Fruit fly (Drosophila melanogaster) whole organism, embryonic: Measurements from ENCODE around the gene CG31898.

Source experiments
- ATbp ChIP-seq: fragments of 200-800 bp; sonication (Bioruptor generic); optimal IDR thresholded peaks from 2 replicates; lab custom pipeline; 2017; ENCODE audit warnings: missing biosample characterization, mild to moderate bottlenecking, missing genetic modification characterization, missing genetic modification reagents
- Abd-B ChIP-seq: fragments of 200-800 bp; sonication (Bioruptor generic); optimal IDR thresholded peaks from 2 replicates; lab custom pipeline; 2018; ENCODE audit warnings: missing biosample characterization, mild to moderate bottlenecking, missing genetic modification characterization, moderate library complexity
- Bteb2 ChIP-seq: fragments of 200-800 bp; sonication (Bioruptor generic); optimal IDR thresholded peaks from 2 replicates; lab custom pipeline; 2016; ENCODE audit warnings: missing biosample characterization, missing genetic modification characterization
- CG12071 ChIP-seq: fragments of 200-800 bp; sonication (Bioruptor generic); optimal IDR thresholded peaks from 3 replicates; lab custom pipeline; 2018; ENCODE audit warnings: missing biosample characterization, mild to moderate bottlenecking, missing genetic modification characterization
- CG12659 ChIP-seq: fragments of 200-800 bp; sonication (Bioruptor generic); optimal IDR thresholded peaks from 3 replicates; lab custom pipeline; 2017; ENCODE audit warnings: mild to moderate bottlenecking, missing biosample characterization, missing genetic modification reagents, missing genetic modification characterization
- CG13296 ChIP-seq: fragments of 200-800 bp; sonication (Bioruptor generic); optimal IDR thresholded peaks from 3 replicates; lab custom pipeline; 2018; ENCODE audit warnings: missing biosample characterization, mild to moderate bottlenecking, missing genetic modification characterization
- CG14667 ChIP-seq: fragments of 200-800 bp; sonication (Bioruptor generic); IDR thresholded peaks from 2 replicates; pipeline ENCODE4 v1.3.6; 2022; ENCODE audit warnings: missing biosample characterization, missing genetic modification characterization
- CG15073 ChIP-seq: fragments of 200-800 bp; sonication (Bioruptor generic); optimal IDR thresholded peaks from 2 replicates; lab custom pipeline; 2016; ENCODE audit warnings: missing biosample characterization, missing genetic modification characterization
- CG1647 ChIP-seq: fragments of 200-800 bp; sonication (Bioruptor generic); optimal IDR thresholded peaks from 3 replicates; lab custom pipeline; 2016; ENCODE audit warnings: missing biosample characterization, missing genetic modification characterization
- CG16779 ChIP-seq: fragments of 200-800 bp; sonication (Bioruptor generic); IDR thresholded peaks from 2 replicates; pipeline ENCODE4 v1.3.6; 2022; ENCODE audit warnings: missing biosample characterization, missing genetic modification characterization
- CG16863 ChIP-seq: fragments of 200-800 bp; sonication (Bioruptor generic); optimal IDR thresholded peaks from 3 replicates; lab custom pipeline; 2016; ENCODE audit warnings: missing biosample characterization, missing genetic modification characterization
- CG17802 ChIP-seq: fragments of 200-800 bp; sonication (Bioruptor generic); optimal IDR thresholded peaks from 2 replicates; lab custom pipeline; 2018; ENCODE audit warnings: missing biosample characterization, mild to moderate bottlenecking, missing genetic modification characterization, moderate library complexity
- CG18011 ChIP-seq: fragments of 200-800 bp; sonication (Bioruptor generic); optimal IDR thresholded peaks from 2 replicates; lab custom pipeline; 2017; ENCODE audit warnings: missing biosample characterization, missing genetic modification characterization, mild to moderate bottlenecking, moderate library complexity, missing genotype
- CG2678 ChIP-seq: fragments of 200-800 bp; sonication (Bioruptor generic); optimal IDR thresholded peaks from 3 replicates; lab custom pipeline; 2019; ENCODE audit warnings: missing biosample characterization, mild to moderate bottlenecking, missing genetic modification characterization, moderate library complexity
- CG3065 ChIP-seq: fragments of 200-800 bp; sonication (Bioruptor generic); optimal IDR thresholded peaks from 2 replicates; lab custom pipeline; 2016; ENCODE audit warnings: missing biosample characterization, missing genetic modification characterization
- CG31441 ChIP-seq: fragments of 200-800 bp; sonication (Bioruptor generic); IDR thresholded peaks from 2 replicates; pipeline ENCODE4 v1.3.6; 2022; ENCODE audit warnings: missing biosample characterization, missing genetic modification characterization
- CG32772 ChIP-seq: fragments of 200-800 bp; sonication (Bioruptor generic); IDR thresholded peaks from 2 replicates; pipeline ENCODE4 v1.3.6; 2022; ENCODE audit warnings: missing biosample characterization, missing genetic modification characterization
- CG33213 ChIP-seq: fragments of 200-800 bp; sonication (Bioruptor generic); optimal IDR thresholded peaks from 3 replicates; lab custom pipeline; 2016; ENCODE audit warnings: missing biosample characterization, missing genetic modification characterization
- CG5953 ChIP-seq: fragments of 200-800 bp; sonication (Bioruptor generic); IDR thresholded peaks from 2 replicates; pipeline ENCODE4 v1.3.6; 2022; ENCODE audit warnings: missing biosample characterization, missing genetic modification characterization
- CG6689 ChIP-seq: fragments of 200-800 bp; sonication (Bioruptor generic); IDR thresholded peaks from 2 replicates; pipeline ENCODE4 v1.3.6; 2022; ENCODE audit warnings: missing biosample characterization, missing genetic modification characterization
- CG7928 ChIP-seq: fragments of 200-800 bp; sonication (Bioruptor generic); optimal IDR thresholded peaks from 2 replicates; lab custom pipeline; 2017; ENCODE audit warnings: missing biosample characterization, mild to moderate bottlenecking, missing genetic modification characterization
- CG8388 ChIP-seq: fragments of 200-800 bp; sonication (Bioruptor generic); optimal IDR thresholded peaks from 2 replicates; lab custom pipeline; 2019; ENCODE audit warnings: missing biosample characterization, mild to moderate bottlenecking, missing genetic modification characterization, moderate library complexity
- CG9437 ChIP-seq: fragments of 200-800 bp; sonication (Bioruptor generic); optimal IDR thresholded peaks from 2 replicates; lab custom pipeline; 2018; ENCODE audit warnings: missing biosample characterization, mild to moderate bottlenecking, missing genetic modification characterization
- Camta ChIP-seq: fragments of 200-800 bp; sonication (Bioruptor generic); optimal IDR thresholded peaks from 2 replicates; lab custom pipeline; 2016; ENCODE audit warnings: missing biosample characterization, missing genetic modification characterization
- Drgx ChIP-seq: fragments of 200-800 bp; sonication (Bioruptor generic); IDR thresholded peaks from 2 replicates; pipeline ENCODE4 v1.3.6; 2022; ENCODE audit warnings: missing biosample characterization, missing genetic modification characterization
- Elba2 ChIP-seq: fragments of 200-800 bp; sonication (Bioruptor generic); optimal IDR thresholded peaks from 3 replicates; lab custom pipeline; 2016; ENCODE audit warnings: missing biosample characterization, missing genetic modification characterization
- H15 ChIP-seq: fragments of 200-800 bp; sonication (Bioruptor generic); IDR thresholded peaks from 3 replicates; pipeline ENCODE4 v1.3.6; 2022; ENCODE audit warnings: missing biosample characterization, missing genetic modification characterization
- HLH54F ChIP-seq: fragments of 200-800 bp; sonication (Bioruptor generic); optimal IDR thresholded peaks from 3 replicates; lab custom pipeline; 2016; ENCODE audit warnings: missing biosample characterization, missing genetic modification characterization
- Hmr ChIP-seq: fragments of 200-800 bp; sonication (Bioruptor generic); optimal IDR thresholded peaks from 3 replicates; lab custom pipeline; 2017; ENCODE audit warnings: mild to moderate bottlenecking, missing biosample characterization, missing genetic modification reagents, missing genetic modification characterization
- MBD-R2 ChIP-seq: fragments of 200-800 bp; sonication (Bioruptor generic); IDR thresholded peaks from 2 replicates; pipeline ENCODE4 v1.3.6; 2022; ENCODE audit warnings: missing biosample characterization, missing genetic modification characterization
- Ptx1 ChIP-seq: fragments of 200-800 bp; sonication (Bioruptor generic); IDR thresholded peaks from 2 replicates; pipeline ENCODE4 v1.3.6; 2022; ENCODE audit warnings: missing biosample characterization, missing genetic modification characterization
- Rx ChIP-seq: fragments of 200-800 bp; sonication (Bioruptor generic); IDR thresholded peaks from 2 replicates; pipeline ENCODE4 v1.3.6; 2022; ENCODE audit warnings: missing biosample characterization, missing genetic modification characterization
- Usf ChIP-seq: fragments of 200-800 bp; sonication (Bioruptor generic); optimal IDR thresholded peaks from 2 replicates; lab custom pipeline; 2017; ENCODE audit warnings: missing genotype, missing biosample characterization, missing genetic modification characterization
- ara ChIP-seq: fragments of 200-800 bp; sonication (Bioruptor generic); IDR thresholded peaks from 2 replicates; pipeline ENCODE4 v1.3.6; 2022; ENCODE audit warnings: missing biosample characterization, missing genetic modification characterization
- chif ChIP-seq, 2 experiments: fragments of 200-800 bp; sonication (Bioruptor generic); optimal IDR thresholded peaks; 3 replicates each; lab custom pipeline; 2016; ENCODE audit warnings: missing biosample characterization in 2 of 2, missing genetic modification characterization in 2 of 2
- crp ChIP-seq, 2 experiments: fragments of 200-800 bp; sonication (Bioruptor generic); optimal IDR thresholded peaks; 2 replicates in 1 of 2; 3 replicates in 1 of 2; lab custom pipeline; 2017; ENCODE audit warnings: missing biosample characterization in 2 of 2, missing genetic modification characterization in 2 of 2, mild to moderate bottlenecking in 1 of 2, moderate library complexity in 1 of 2
- da ChIP-seq: fragments of 200-800 bp; sonication (Bioruptor generic); optimal IDR thresholded peaks from 2 replicates; lab custom pipeline; 2016; ENCODE audit warnings: missing biosample characterization, missing genetic modification characterization
- dmrt11E ChIP-seq: fragments of 200-800 bp; sonication (Bioruptor generic); optimal IDR thresholded peaks from 3 replicates; lab custom pipeline; 2018; ENCODE audit warnings: missing biosample characterization, mild to moderate bottlenecking, missing genetic modification characterization, moderate library complexity
- grau ChIP-seq: fragments of 200-800 bp; optimal IDR thresholded peaks from 3 replicates; lab custom pipeline; 2019; ENCODE audit warnings: missing biosample characterization, mild to moderate bottlenecking, missing genetic modification characterization, moderate library complexity
- gsb ChIP-seq: fragments of 200-800 bp; sonication (Bioruptor generic); IDR thresholded peaks from 2 replicates; pipeline ENCODE4 v1.3.6; 2022; ENCODE audit warnings: missing biosample characterization, missing genetic modification characterization
- p53 ChIP-seq: fragments of 200-800 bp; sonication (Bioruptor generic); optimal IDR thresholded peaks from 2 replicates; lab custom pipeline; 2016; ENCODE audit warnings: missing biosample characterization, missing genetic modification characterization
- pho ChIP-seq: fragments of 200-800 bp; sonication (Bioruptor generic); optimal IDR thresholded peaks from 2 replicates; lab custom pipeline; 2016; ENCODE audit warnings: missing biosample characterization, missing genetic modification characterization
- sens-2 ChIP-seq: fragments of 200-800 bp; sonication (Bioruptor generic); IDR thresholded peaks from 2 replicates; pipeline ENCODE4 v1.3.6; 2022; ENCODE audit warnings: missing biosample characterization, missing genetic modification characterization
- seq ChIP-seq: fragments of 200-800 bp; sonication (Bioruptor generic); IDR thresholded peaks from 2 replicates; pipeline ENCODE4 v1.3.6; 2022; ENCODE audit warnings: missing biosample characterization, missing genetic modification characterization
- sima ChIP-seq: fragments of 200-800 bp; sonication (Bioruptor generic); optimal IDR thresholded peaks from 2 replicates; lab custom pipeline; 2016; ENCODE audit warnings: missing biosample characterization, missing genetic modification characterization
- slp2 ChIP-seq: fragments of 200-800 bp; sonication (Bioruptor generic); optimal IDR thresholded peaks from 2 replicates; lab custom pipeline; 2016; ENCODE audit warnings: missing biosample characterization, missing genetic modification characterization
- so ChIP-seq: fragments of 200-800 bp; sonication (Bioruptor generic); IDR thresholded peaks from 3 replicates; pipeline ENCODE4 v1.3.6; 2022; ENCODE audit warnings: missing biosample characterization, missing genetic modification characterization
- tll ChIP-seq, 2 experiments: fragments of 200-800 bp in 1 of 2; fragments of >200 bp in 1 of 2; sonication (Bioruptor generic) in 1 of 2; optimal IDR thresholded peaks; 2 replicates each; lab custom pipeline; 2017 to 2019; ENCODE audit warnings: missing biosample characterization in 2 of 2, missing genetic modification characterization in 2 of 2, mild to moderate bottlenecking in 1 of 2, moderate library complexity in 1 of 2
- tna ChIP-seq: fragments of 200-800 bp; sonication (Bioruptor generic); IDR thresholded peaks from 2 replicates; pipeline ENCODE4 v1.3.6; 2022; ENCODE audit warnings: missing biosample characterization, missing genetic modification characterization; ENCODE audit not compliant: partially characterized antibody
- vnd ChIP-seq: fragments of 200-800 bp; sonication (Bioruptor generic); IDR thresholded peaks from 3 replicates; pipeline ENCODE4 v1.3.6; 2022; ENCODE audit warnings: missing biosample characterization, missing genetic modification characterization; ENCODE audit not compliant: partially characterized antibody
- wdn ChIP-seq: fragments of 200-800 bp; sonication (Bioruptor generic); IDR thresholded peaks from 2 replicates; pipeline ENCODE4 v1.3.6; 2022; ENCODE audit warnings: missing biosample characterization, missing genetic modification characterization

Gene CG31898

DNA sequence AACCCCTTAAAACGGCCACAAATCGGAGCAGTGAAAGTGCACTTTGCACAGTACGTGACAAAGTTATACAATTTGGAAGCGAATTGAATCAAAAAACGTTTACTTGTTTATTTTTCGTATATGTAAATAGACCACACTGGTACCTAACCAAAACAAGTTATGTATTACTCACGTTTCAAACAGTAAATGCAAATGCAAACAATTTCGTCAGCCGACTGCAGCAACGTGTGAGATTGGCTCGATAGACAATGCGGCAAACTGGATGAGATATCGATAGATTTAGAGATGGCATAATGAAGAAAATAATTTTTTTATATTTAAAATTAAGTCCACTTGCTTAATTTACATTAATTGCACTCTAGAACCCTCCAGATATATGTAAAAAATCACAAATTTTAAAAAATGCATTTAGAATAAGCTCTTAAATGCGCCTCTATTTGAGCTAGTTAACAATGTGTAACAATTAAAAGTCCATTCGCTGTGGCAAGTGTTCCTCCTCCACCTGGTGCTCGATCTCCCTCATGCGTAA is 18.6 kb upstream of the CG31898 start, which contains the start of gene AlaRS (continued):
- TF ChIP-seq ATbp (GFP tag; lab: Kevin White, UChicago) (peak; percentile 44), CG17802 (tag; lab: Kevin White, UChicago) (no peak), Drgx (GFP tag; lab: Robert Waterston, UW) (no peak), CG5953 (GFP tag; lab: Robert Waterston, UW) (no peak), CG16863 (GFP tag; lab: Kevin White, UChicago) (no peak), HLH54F (GFP tag; lab: Kevin White, UChicago) (no peak), CG32772 (GFP tag; lab: Robert Waterston, UW) (no peak), CG3065 (no peak), Abd-B (GFP tag; lab: Kevin White, UChicago) (no peak), Ptx1 (GFP tag; lab: Robert Waterston, UW) (0 out of 2 replicates have a peak, but pooled peaks have one; percentile 7), CG9437 (no peak), sima (GFP tag; lab: Kevin White, UChicago) (no peak), Hmr (GFP tag; lab: Kevin White, UChicago) (peak; percentile 30), H15 (GFP tag; lab: Robert Waterston, UW) (no peak), CG16779 (GFP tag; lab: Robert Waterston, UW) (no peak), p53 (GFP tag; lab: Kevin White, UChicago) (no peak), da (GFP tag; lab: Kevin White, UChicago) (no peak), CG6689 (GFP tag; lab: Robert Waterston, UW) (peak; percentile 24; the same call in 1 of the 2 replicates), Usf (GFP tag; lab: Kevin White, UChicago) (no peak), tna (GFP tag; lab: Robert Waterston, UW) (no peak), Rx (GFP tag; lab: Robert Waterston, UW) (no peak), sens-2 (no peak), CG31441 (GFP tag; lab: Robert Waterston, UW) (peak; percentile 49; the same call in 1 of the 2 replicates), Camta (no peak), CG1647 (GFP tag; lab: Kevin White, UChicago) (no peak), CG15073 (GFP tag; lab: Kevin White, UChicago) (no peak), tll (GFP tag; optimal IDR thresholded peaks at IDR 0.05; lab: Kevin White, UChicago) (no peak), chif (GFP tag; optimal IDR thresholded peaks at IDR 0.05; lab: Kevin White, UChicago) (no peak), Elba2 (GFP tag; lab: Kevin White, UChicago) (no peak), CG14667 (GFP tag; lab: Robert Waterston, UW) (no peak), pho (GFP tag; lab: Kevin White, UChicago) (no peak), gsb (GFP tag; lab: Robert Waterston, UW) (no peak), seq (GFP tag; lab: Robert Waterston, UW) (no peak), CG18011 (GFP tag; lab: Kevin White, UChicago) (no peak), dmrt11E (tag; lab: Kevin White, UChicago) (peak; percentile 40), vnd (GFP tag; lab: Robert Waterston, UW) (peak; percentile 47; the same call in 2 of the 3 replicates), so (no peak), ara (GFP tag; lab: Robert Waterston, UW) (no peak), CG7928 (GFP tag; lab: Kevin White, UChicago) (no peak), CG2678 (peak; percentile 50), grau (tag; lab: Kevin White, UChicago) (peak; percentile 66), CG12071 (GFP tag; lab: Kevin White, UChicago) (no peak), CG12659 (GFP tag; lab: Kevin White, UChicago) (peak; percentile 57), crp (GFP tag; optimal IDR thresholded peaks at IDR 0.05; lab: Kevin White, UChicago) (peak in 1 of 2 experiments; percentile 4), slp2 (GFP tag; lab: Kevin White, UChicago) (no peak), MBD-R2 (GFP tag; lab: Robert Waterston, UW) (peak; percentile 72), CG13296 (peak; percentile 50), CG33213 (GFP tag; lab: Kevin White, UChicago) (no peak), wdn (GFP tag; lab: Robert Waterston, UW) (no peak), CG8388 (GFP tag; lab: Kevin White, UChicago) (peak; percentile 37), Bteb2 (no peak)
